Worm (Caenorhabditis elegans): ENCODE data around the gene atfs-1.

The atfs-1 gene

ce11 chrV:14193451-14193850 is at the start of gene atfs-1:
TSS of gene atfs-1 (plus strand) at chrV:14193663.
- TF ChIP-seq him-1 (tag; optimal IDR thresholded peaks at IDR 0.05) (peak; percentile 33), W03F9.2 (tag; optimal IDR thresholded peaks at IDR 0.05) (peak; percentile 14), dao-5 (tag; optimal IDR thresholded peaks at IDR 0.05) (no peak)

ce11 chrV:14145267-14145666 is 48.2 kb upstream of the atfs-1 start, which contains the start of gene par-1:
TSS of gene par-1 (minus strand) at chrV:14145367.
- TF ChIP-seq dao-5 (tag; optimal IDR thresholded peaks at IDR 0.05) (no peak), him-1 (tag; optimal IDR thresholded peaks at IDR 0.05) (no peak), W03F9.2 (tag; optimal IDR thresholded peaks at IDR 0.05) (no peak)

ce11 chrV:14146199-14146598 is 47.3 kb upstream of the atfs-1 start, which contains the start of gene acs-10:
TSS of gene acs-10 (plus strand) at chrV:14146499.
- TF ChIP-seq dao-5 (tag; optimal IDR thresholded peaks at IDR 0.05) (no peak), W03F9.2 (tag; optimal IDR thresholded peaks at IDR 0.05) (no peak), him-1 (tag; optimal IDR thresholded peaks at IDR 0.05) (no peak)

ce11 chrV:14147114-14147513 is 46.3 kb upstream of the atfs-1 start:
- TF ChIP-seq W03F9.2 (tag; optimal IDR thresholded peaks at IDR 0.05) (no peak), dao-5 (tag; optimal IDR thresholded peaks at IDR 0.05) (no peak), him-1 (tag; optimal IDR thresholded peaks at IDR 0.05) (no peak)

ce11 chrV:14149125-14149524 is 44.3 kb upstream of the atfs-1 start:
- TF ChIP-seq dao-5 (tag; optimal IDR thresholded peaks at IDR 0.05) (no peak), him-1 (tag; optimal IDR thresholded peaks at IDR 0.05) (no peak), W03F9.2 (tag; optimal IDR thresholded peaks at IDR 0.05) (no peak)

DNA sequence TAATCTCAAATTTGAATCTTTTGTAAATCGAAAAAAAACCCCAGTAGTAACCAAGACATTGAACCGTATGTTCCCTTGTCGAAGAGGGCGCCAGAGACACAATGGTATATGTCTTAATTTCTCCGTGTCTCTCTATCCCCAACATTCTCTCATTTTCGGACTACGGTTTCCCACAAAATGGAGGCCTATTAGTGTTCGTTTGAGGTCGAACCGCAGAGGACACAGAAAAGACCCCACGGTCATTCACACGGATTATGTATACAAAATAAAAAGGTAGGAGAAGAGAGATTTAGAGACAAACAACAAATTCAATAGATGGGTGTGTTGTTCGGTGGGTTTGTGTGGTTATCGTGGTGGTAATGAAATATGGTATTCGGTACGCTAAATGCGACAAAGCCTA is 42.5 kb upstream of the atfs-1 start:
- TF ChIP-seq W03F9.2 (tag; optimal IDR thresholded peaks at IDR 0.05), result no peak
- no peak for TF ChIP-seq dao-5 (tag; optimal IDR thresholded peaks at IDR 0.05)
- no peak for TF ChIP-seq him-1 (tag; optimal IDR thresholded peaks at IDR 0.05)

ce11 chrV:14153615-14154014 is 39.8 kb upstream of the atfs-1 start:
- TF ChIP-seq dao-5 (tag; optimal IDR thresholded peaks at IDR 0.05) (no peak), W03F9.2 (tag; optimal IDR thresholded peaks at IDR 0.05) (no peak), him-1 (tag; optimal IDR thresholded peaks at IDR 0.05) (no peak)

- TF ChIP-seq dao-5 (tag; optimal IDR thresholded peaks at IDR 0.05) (no peak), W03F9.2 (tag; optimal IDR thresholded peaks at IDR 0.05) (no peak), him-1 (tag; optimal IDR thresholded peaks at IDR 0.05) (no peak)
These were observed 37.0 kb upstream of the atfs-1 start, which contains the start of gene AH10.2 for ce11 chrV:14156468-14156867. TSS of gene AH10.2 (plus strand) at chrV:14156768.

- TF ChIP-seq dao-5 (tag; optimal IDR thresholded peaks at IDR 0.05) (no peak), W03F9.2 (tag; optimal IDR thresholded peaks at IDR 0.05) (no peak), him-1 (tag; optimal IDR thresholded peaks at IDR 0.05) (no peak)
These were observed 32.8 kb upstream of the atfs-1 start, which contains the start of gene cest-1.2 for ce11 chrV:14160698-14161097. TSS of gene cest-1.2 (minus strand) at chrV:14160862.

DNA sequence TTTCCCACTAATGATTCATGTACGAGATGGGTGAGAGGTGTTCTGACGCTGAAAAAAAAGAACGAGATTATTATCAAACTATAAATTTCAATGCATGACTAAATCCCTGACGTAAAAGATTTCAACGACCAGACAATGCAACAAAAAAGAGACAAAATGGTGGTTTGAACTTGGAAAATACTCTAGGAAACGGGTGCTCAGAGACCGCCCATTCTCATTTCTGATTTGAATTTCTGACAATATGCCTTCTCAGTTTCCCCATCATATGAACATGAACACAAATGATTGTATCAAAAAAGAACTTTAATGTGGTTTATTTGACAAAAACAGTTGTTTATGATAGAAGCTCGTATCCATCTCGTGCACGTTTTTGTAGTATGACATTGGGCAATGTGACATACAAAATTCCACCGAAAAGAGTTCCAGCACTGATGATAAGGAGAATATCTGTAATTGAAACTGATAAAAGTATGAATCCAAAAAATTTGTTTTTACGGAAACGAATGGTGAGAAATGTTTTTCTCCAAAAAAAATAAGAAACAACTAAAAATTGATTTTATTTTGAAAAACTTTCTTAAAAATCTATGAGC is 30.4 kb upstream of the atfs-1 start, which contains the start of gene srd-26:
Gene srd-26 (minus strand): TSS at position 51 of the 590 bp plus-strand sequence.
- TF ChIP-seq him-1 (tag; optimal IDR thresholded peaks at IDR 0.05) (no peak), dao-5 (tag; optimal IDR thresholded peaks at IDR 0.05) (no peak), W03F9.2 (tag; optimal IDR thresholded peaks at IDR 0.05) (no peak)

DNA sequence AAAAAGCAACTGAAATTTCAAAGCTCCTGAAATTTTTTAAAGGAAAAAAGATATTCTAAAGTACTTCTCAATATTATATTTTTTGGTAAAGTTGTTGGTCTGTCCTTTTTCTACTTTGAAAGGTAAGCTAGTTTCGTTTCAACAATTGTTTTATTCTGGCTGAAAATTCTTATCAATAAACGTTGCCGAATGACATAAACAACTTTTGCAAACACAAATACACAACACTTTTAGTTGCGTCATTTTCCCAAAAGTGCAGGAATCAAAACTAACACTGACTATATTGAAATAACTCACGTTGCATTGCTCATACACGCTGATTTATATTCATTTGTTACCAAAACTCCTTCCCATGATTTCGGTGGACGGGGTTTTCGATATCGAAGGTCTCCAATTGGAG is 27.7 kb upstream of the atfs-1 start:
- TF ChIP-seq dao-5 (tag; optimal IDR thresholded peaks at IDR 0.05) (no peak), him-1 (tag; optimal IDR thresholded peaks at IDR 0.05) (no peak), W03F9.2 (tag; optimal IDR thresholded peaks at IDR 0.05) (no peak)

ce11 chrV:14166630-14167029 is 26.8 kb upstream of the atfs-1 start, which contains the start of gene cest-1.1:
TSS of gene cest-1.1 (minus strand) at chrV:14166730.
- TF ChIP-seq W03F9.2 (tag; optimal IDR thresholded peaks at IDR 0.05), result no peak
- TF ChIP-seq dao-5 (tag; optimal IDR thresholded peaks at IDR 0.05), result no peak
- TF ChIP-seq him-1 (tag; optimal IDR thresholded peaks at IDR 0.05), result no peak

- TF ChIP-seq dao-5 (tag; optimal IDR thresholded peaks at IDR 0.05) (no peak), him-1 (tag; optimal IDR thresholded peaks at IDR 0.05) (no peak), W03F9.2 (tag; optimal IDR thresholded peaks at IDR 0.05) (no peak)
These were observed 25.8 kb upstream of the atfs-1 start, which contains the start of gene ocam-1 for ce11 chrV:14167629-14168028. TSS of gene ocam-1 (minus strand) at chrV:14167729.

DNA sequence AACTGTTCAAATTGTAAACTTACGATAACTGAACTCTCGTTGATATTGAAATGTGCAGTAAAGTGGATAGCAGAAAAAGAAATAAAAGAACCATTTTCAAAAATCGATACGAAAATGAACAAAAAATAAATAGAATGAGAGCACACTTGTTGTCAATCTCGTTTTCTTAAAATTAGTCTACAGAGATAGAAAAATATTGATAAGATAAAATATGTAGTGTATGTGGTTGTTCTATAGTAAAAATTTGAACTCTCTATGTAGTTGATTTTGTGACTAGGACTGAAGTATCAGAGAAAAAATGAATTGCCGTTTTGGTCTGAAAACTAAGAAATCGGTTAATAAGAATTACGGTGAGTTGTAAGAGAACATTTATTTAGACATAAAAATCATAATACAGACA is 22.2 kb upstream of the atfs-1 start, which contains the start of gene cest-2.1:
Gene cest-2.1 (minus strand): TSS at position 198 of the 400 bp plus-strand sequence.
- no peak for TF ChIP-seq W03F9.2 (tag; optimal IDR thresholded peaks at IDR 0.05)

ce11 chrV:14175216-14175615 is 18.2 kb upstream of the atfs-1 start, which contains the start of gene cest-2.2:
TSS of gene cest-2.2 (minus strand) at chrV:14175355.
- TF ChIP-seq him-1 (tag; optimal IDR thresholded peaks at IDR 0.05) (no peak), dao-5 (tag; optimal IDR thresholded peaks at IDR 0.05) (no peak), W03F9.2 (tag; optimal IDR thresholded peaks at IDR 0.05) (no peak)
